Fruit fly (Drosophila melanogaster): ENCODE results near the gene CG14210.

The CG14210 gene

DNA sequence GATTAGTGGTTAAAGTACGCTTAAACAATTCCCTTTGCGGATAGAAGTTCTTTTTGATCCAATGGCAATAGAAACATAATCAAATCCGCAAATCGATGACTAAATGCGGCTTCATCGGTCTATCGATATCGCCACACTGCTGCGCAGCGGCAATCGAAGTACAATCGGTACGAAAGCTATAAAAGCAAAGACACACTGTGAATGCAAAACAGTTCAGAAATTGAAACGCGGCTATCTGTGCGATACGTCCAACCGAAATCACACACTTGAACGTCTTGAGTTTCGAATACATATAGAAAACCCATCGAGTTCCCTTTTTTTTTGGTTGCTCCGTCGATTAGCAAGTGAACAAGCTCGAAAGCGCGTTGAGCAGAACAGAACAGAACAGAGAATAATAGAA is 11.0 kb upstream of the CG14210 start, which contains the start of gene CG14207 (continued):
- TF ChIP-seq CG31224 (GFP tag; IDR thresholded peaks at IDR 0.05): no peak
- peak; percentile 83 for TF ChIP-seq nerfin-2 (GFP tag; IDR thresholded peaks at IDR 0.05; ENCODE audit: partially characterized antibody)
- TF ChIP-seq Hr39 (optimal IDR thresholded peaks at IDR 0.05): no peak
- TF ChIP-seq ham (GFP tag; IDR thresholded peaks at IDR 0.05): no peak
- TF ChIP-seq NfI (GFP tag; optimal IDR thresholded peaks at IDR 0.05): peak; percentile 12
- TF ChIP-seq fru (optimal IDR thresholded peaks at IDR 0.05): no peak
- TF ChIP-seq dm (GFP tag; optimal IDR thresholded peaks at IDR 0.05): peak; percentile 15
- TF ChIP-seq abd-A (tag; optimal IDR thresholded peaks at IDR 0.05): peak; percentile 39
- TF ChIP-seq B-H2 (GFP tag; optimal IDR thresholded peaks at IDR 0.05): peak; percentile 47
- TF ChIP-seq Asciz (GFP tag; optimal IDR thresholded peaks at IDR 0.05): no peak
- TF ChIP-seq luna (GFP tag; optimal IDR thresholded peaks at IDR 0.05): no peak
- TF ChIP-seq dpn (GFP tag; optimal IDR thresholded peaks at IDR 0.05): peak in 1 of 2 experiments; percentile 18
- TF ChIP-seq dan (GFP tag; IDR thresholded peaks at IDR 0.05): no peak
- no peak for TF ChIP-seq Elba2 (GFP tag; optimal IDR thresholded peaks at IDR 0.05)
- TF ChIP-seq Dek (tag; optimal IDR thresholded peaks at IDR 0.05): peak; percentile 14
- TF ChIP-seq CG14860 (GFP tag; IDR thresholded peaks at IDR 0.05; ENCODE audit: partially characterized antibody): peak; percentile 68
- TF ChIP-seq CG33213 (GFP tag; optimal IDR thresholded peaks at IDR 0.05): no peak
- peak; percentile 82 for TF ChIP-seq ato (GFP tag; IDR thresholded peaks at IDR 0.05; ENCODE audit: partially characterized antibody)
- TF ChIP-seq bab2 (GFP tag; optimal IDR thresholded peaks at IDR 0.05): no peak
- no peak for TF ChIP-seq CG7271 (tag; optimal IDR thresholded peaks at IDR 0.05)
- TF ChIP-seq bigmax (GFP tag; optimal IDR thresholded peaks at IDR 0.05): no peak
- TF ChIP-seq hth (optimal IDR thresholded peaks at IDR 0.05): no peak
- TF ChIP-seq tna (GFP tag; IDR thresholded peaks at IDR 0.05; ENCODE audit: partially characterized antibody): peak; percentile 88
- no peak for TF ChIP-seq sens-2 (GFP tag; IDR thresholded peaks at IDR 0.05)
- no peak for TF ChIP-seq CG10462 (GFP tag; optimal IDR thresholded peaks at IDR 0.05)
- peak; percentile 63 for TF ChIP-seq sens (GFP tag)
- TF ChIP-seq sr (GFP tag; IDR thresholded peaks at IDR 0.05): 0 out of 3 replicates have a peak, but pooled peaks have one; percentile 12
- no peak for TF ChIP-seq Doc2 (GFP tag; IDR thresholded peaks at IDR 0.05)
- peak; percentile 65 for TF ChIP-seq vnd (GFP tag; IDR thresholded peaks at IDR 0.05; ENCODE audit: partially characterized antibody)
- no peak for TF ChIP-seq ac (GFP tag; optimal IDR thresholded peaks at IDR 0.05)
- no peak; the same call in 1 of the 2 replicates for TF ChIP-seq CG5953 (GFP tag; IDR thresholded peaks at IDR 0.05)
- TF ChIP-seq CG14050 (GFP tag; IDR thresholded peaks at IDR 0.05): no peak
- TF ChIP-seq CG13287 (GFP tag; IDR thresholded peaks at IDR 0.05; ENCODE audit: partially characterized antibody): peak; percentile 80
- no peak for TF ChIP-seq CG9215 (GFP tag; IDR thresholded peaks at IDR 0.05)
- TF ChIP-seq Nf-YB (GFP tag; optimal IDR thresholded peaks at IDR 0.05): no peak
- no peak for TF ChIP-seq CG3281 (GFP tag; optimal IDR thresholded peaks at IDR 0.05)
- no peak for TF ChIP-seq ind (GFP tag; optimal IDR thresholded peaks at IDR 0.05)
- peak; percentile 9 for TF ChIP-seq MTF-1 (GFP tag; optimal IDR thresholded peaks at IDR 0.05; ENCODE audit: borderline replicate concordance)
- no peak for TF ChIP-seq CG17829 (tag; optimal IDR thresholded peaks at IDR 0.05)
- 0 out of 2 replicates have a peak, but pooled peaks have one; percentile 15 for TF ChIP-seq CG3847 (GFP tag; IDR thresholded peaks at IDR 0.05)
- TF ChIP-seq mld (GFP tag; IDR thresholded peaks at IDR 0.05; ENCODE audit: partially characterized antibody): peak; percentile 80
- peak; percentile 87 for TF ChIP-seq CG7963 (GFP tag; IDR thresholded peaks at IDR 0.05; ENCODE audit: partially characterized antibody)
- no peak for TF ChIP-seq pb (GFP tag; optimal IDR thresholded peaks at IDR 0.05)
- TF ChIP-seq NC2β (GFP tag; optimal IDR thresholded peaks at IDR 0.05): peak; percentile 42
- peak; percentile 44 for TF ChIP-seq CG15514 (GFP tag; optimal IDR thresholded peaks at IDR 0.05)
- TF ChIP-seq az2 (GFP tag; optimal IDR thresholded peaks at IDR 0.05): no peak
- no peak for TF ChIP-seq CG18599 (GFP tag; optimal IDR thresholded peaks at IDR 0.05)
- peak; percentile 54; the same call in 1 of the 2 replicates for TF ChIP-seq rib (GFP tag; IDR thresholded peaks at IDR 0.05)
- peak; percentile 86 for TF ChIP-seq Opbp (GFP tag; IDR thresholded peaks at IDR 0.05; ENCODE audit: partially characterized antibody)
- no peak for TF ChIP-seq CG9727 (GFP tag; optimal IDR thresholded peaks at IDR 0.05)
- TF ChIP-seq Hand (GFP tag; optimal IDR thresholded peaks at IDR 0.05): peak; percentile 48
- TF ChIP-seq yki (optimal IDR thresholded peaks at IDR 0.05): no peak

Measured in whole organism, embryonic.